Fruit fly (Drosophila melanogaster) whole organism, pupa: ENCODE data around the gene TwdlH.

Experiments used
- CG10348 ChIP-seq: fragments of 200-800 bp; sonication (Bioruptor generic); IDR thresholded peaks from 2 replicates; pipeline ENCODE4 v1.3.6; 2022; ENCODE audit warnings: missing biosample characterization, missing genetic modification characterization
- CG14655 ChIP-seq: fragments of 200-800 bp; sonication (Bioruptor generic); optimal IDR thresholded peaks from 3 replicates; lab custom pipeline; 2017; ENCODE audit warnings: mild to moderate bottlenecking, missing biosample characterization, missing genetic modification reagents, missing genetic modification characterization
- CG32121 ChIP-seq: fragments of 200-800 bp; sonication (Bioruptor generic); IDR thresholded peaks from 2 replicates; pipeline ENCODE4 v1.3.6; 2022; ENCODE audit warnings: missing biosample characterization, missing genetic modification characterization
- CG34367 ChIP-seq: fragments of 200-800 bp; sonication (Bioruptor generic); optimal IDR thresholded peaks from 2 replicates; lab custom pipeline; 2018; ENCODE audit warnings: missing biosample characterization, mild to moderate bottlenecking, missing genetic modification characterization
- CG8301 ChIP-seq: fragments of 200-800 bp; sonication (Bioruptor generic); optimal IDR thresholded peaks from 2 replicates; lab custom pipeline; 2018; ENCODE audit warnings: missing biosample characterization, mild to moderate bottlenecking, missing genetic modification characterization
- EcR ChIP-seq: fragments of 200-800 bp; sonication (Bioruptor generic); optimal IDR thresholded peaks from 3 replicates; lab custom pipeline; 2019; ENCODE audit warnings: missing biosample characterization, missing genetic modification characterization, mild to moderate bottlenecking, moderate library complexity, missing genetic modification reagents
- Ets98B ChIP-seq: fragments of 200-800 bp; sonication (Bioruptor generic); IDR thresholded peaks from 2 replicates; pipeline ENCODE4 v1.3.6; 2022; ENCODE audit warnings: missing biosample characterization, missing genetic modification characterization
- Pif1A ChIP-seq: fragments of 200-800 bp; sonication (Bioruptor generic); optimal IDR thresholded peaks from 3 replicates; lab custom pipeline; 2016; ENCODE audit warnings: missing biosample characterization, missing genetic modification characterization
- Pif1B ChIP-seq: fragments of 200-800 bp; sonication (Bioruptor generic); optimal IDR thresholded peaks from 3 replicates; lab custom pipeline; 2016; ENCODE audit warnings: missing biosample characterization, missing genetic modification characterization
- fd96Ca ChIP-seq: fragments of 200-800 bp; sonication (Bioruptor generic); IDR thresholded peaks from 3 replicates; pipeline ENCODE4 v1.3.6; 2022; ENCODE audit warnings: missing biosample characterization, missing genetic modification characterization
- gl ChIP-seq: fragments of 200-800 bp; sonication (Bioruptor generic); optimal IDR thresholded peaks from 2 replicates; lab custom pipeline; 2018; ENCODE audit warnings: missing biosample characterization, mild to moderate bottlenecking, missing genetic modification characterization

- no peak for TF ChIP-seq Ets98B (GFP tag; lab: Robert Waterston, UW)
- TF ChIP-seq CG34367 = no peak
- no peak for TF ChIP-seq EcR (GFP tag; lab: Kevin White, UChicago)
- TF ChIP-seq CG8301 (tag; lab: Kevin White, UChicago) = no peak
- no peak for TF ChIP-seq Pif1B (GFP tag; lab: Kevin White, UChicago)
- no peak for TF ChIP-seq CG14655 (GFP tag; lab: Kevin White, UChicago)
- no peak for TF ChIP-seq Pif1A (GFP tag; lab: Kevin White, UChicago)
- TF ChIP-seq gl = no peak
- no peak for TF ChIP-seq CG10348
- TF ChIP-seq CG32121 (GFP tag; lab: Robert Waterston, UW) = no peak
- TF ChIP-seq fd96Ca = no peak
These were observed 3.9 kb upstream of the TwdlH start, which contains the start of gene TwdlJ for dm6 chr3R:26629618-26630017.
